Fruit fly (Drosophila melanogaster): ENCODE measurements around the gene CG34057.

dm6 chr3L:888372-888771, 8.8 kb upstream of the CG34057 start:
- TF ChIP-seq insv (optimal IDR thresholded peaks at IDR 0.05) (no peak), psq (optimal IDR thresholded peaks at IDR 0.05) (no peak), Myc (optimal IDR thresholded peaks at IDR 0.05) (no peak), h (optimal IDR thresholded peaks at IDR 0.05) (no peak), ttk (optimal IDR thresholded peaks at IDR 0.05) (no peak), Sin3A (optimal IDR thresholded peaks at IDR 0.05) (no peak)

All from Kc167 (cell line).